Worm (Caenorhabditis elegans) whole organism, late embryonic: Measurements from ENCODE around the gene srh-180.

Source experiments
- K09A11.1 ChIP-seq: sonication (generic microtip); optimal IDR thresholded peaks from 2 replicates; lab custom pipeline; 2017; ENCODE audit warnings: antibody characterized with exemption, mild to moderate bottlenecking, missing genetic modification characterization, missing compliant biosample characterization; ENCODE audit not compliant: insufficient read depth
- npax-4 ChIP-seq: sonication (generic microtip); optimal IDR thresholded peaks from 2 replicates; lab custom pipeline; 2016; ENCODE audit warnings: missing genetic modification characterization, missing compliant biosample characterization
- pha-2 ChIP-seq: sonication (generic microtip); optimal IDR thresholded peaks from 2 replicates; lab custom pipeline; 2017; ENCODE audit warnings: mild to moderate bottlenecking, missing genetic modification characterization, missing compliant biosample characterization
- sdc-2 ChIP-seq: sonication (generic microtip); optimal IDR thresholded peaks from 2 replicates; lab custom pipeline; 2016; ENCODE audit warnings: missing genotype, missing genetic modification characterization, missing compliant biosample characterization
- syd-9 ChIP-seq: sonication (generic microtip); optimal IDR thresholded peaks from 2 replicates; lab custom pipeline; 2016; ENCODE audit warnings: mild to moderate bottlenecking, missing genetic modification characterization, moderate library complexity, missing compliant biosample characterization

DNA sequence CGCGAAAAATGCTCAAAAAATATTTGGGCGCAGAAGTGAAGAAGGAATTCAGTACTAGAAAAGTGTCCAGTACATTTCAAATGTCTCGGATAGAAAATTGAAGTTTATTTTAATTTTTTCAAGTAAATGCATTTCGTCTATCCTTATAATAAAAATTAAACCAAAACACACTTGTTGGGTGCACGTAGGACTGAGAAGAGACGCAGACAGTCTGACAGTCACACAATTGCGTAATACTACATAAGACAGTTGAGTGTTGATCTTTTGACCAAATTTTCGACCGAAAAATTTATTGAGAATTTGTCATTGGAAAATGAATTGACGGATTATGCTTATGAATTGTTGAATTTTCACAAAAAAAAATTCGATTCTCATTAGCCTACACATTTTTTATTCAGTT lies 7.8 kb upstream of the srh-180 start, which contains the start of gene oac-7:
- TF ChIP-seq npax-4 (tag; lab: Kevin White, UChicago) = no peak
- no peak for TF ChIP-seq pha-2 (tag; lab: Kevin White, UChicago)
- TF ChIP-seq syd-9 (tag; lab: Kevin White, UChicago) = no peak
- TF ChIP-seq sdc-2 (tag; lab: Kevin White, UChicago) = no peak
- TF ChIP-seq K09A11.1 = no peak
